Fruit fly (Drosophila melanogaster): ENCODE measurements around the gene Muc68Ca.

The Muc68Ca gene

DNA sequence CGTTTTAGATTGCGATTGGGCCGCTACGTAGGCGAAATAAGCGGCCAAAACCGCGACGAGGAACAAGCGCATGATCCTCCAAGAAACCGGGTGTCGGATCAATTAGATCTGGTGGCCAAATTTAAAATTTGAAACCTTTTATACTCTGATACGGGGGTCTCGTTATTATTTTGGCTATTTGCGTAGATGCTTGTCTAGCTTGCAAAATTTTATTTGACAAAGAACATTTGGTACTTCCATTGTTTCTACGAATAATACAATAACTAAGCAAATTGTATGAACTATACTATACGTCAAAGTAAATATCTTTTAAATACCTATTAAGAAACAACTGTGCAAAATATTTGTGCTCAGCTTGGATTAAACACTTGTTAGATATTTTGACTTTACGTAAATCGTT is at the start of gene Muc68Ca:
Muc68Ca (minus strand) TSS at position 101 of the 400 bp plus-strand sequence.
- no peak for TF ChIP-seq Myc (optimal IDR thresholded peaks at IDR 0.05)
- TF ChIP-seq psq (optimal IDR thresholded peaks at IDR 0.05), result no peak
- no peak for TF ChIP-seq h (optimal IDR thresholded peaks at IDR 0.05)
- no peak for TF ChIP-seq ttk (optimal IDR thresholded peaks at IDR 0.05)
- no peak for TF ChIP-seq insv (optimal IDR thresholded peaks at IDR 0.05)
- TF ChIP-seq Sin3A (optimal IDR thresholded peaks at IDR 0.05), result no peak

dm6 chr3L:11656189-11656588 is 36.3 kb upstream of the Muc68Ca start:
- TF ChIP-seq Myc (optimal IDR thresholded peaks at IDR 0.05), result no peak
- no peak for TF ChIP-seq insv (optimal IDR thresholded peaks at IDR 0.05)
- no peak for TF ChIP-seq psq (optimal IDR thresholded peaks at IDR 0.05)
- TF ChIP-seq h (optimal IDR thresholded peaks at IDR 0.05), result no peak
- TF ChIP-seq ttk (optimal IDR thresholded peaks at IDR 0.05), result no peak
- no peak for TF ChIP-seq Sin3A (optimal IDR thresholded peaks at IDR 0.05)

dm6 chr3L:11648410-11648809 is 28.5 kb upstream of the Muc68Ca start, which contains the start of the genes RIOK1 and Polr3H:
Gene RIOK1, minus strand, starts transcription at chr3L:11648474.
Gene Polr3H, plus strand, starts transcription at chr3L:11648756.
- no peak for TF ChIP-seq Sin3A (optimal IDR thresholded peaks at IDR 0.05)
- no peak for TF ChIP-seq Myc (optimal IDR thresholded peaks at IDR 0.05)
- TF ChIP-seq psq (optimal IDR thresholded peaks at IDR 0.05), result no peak
- TF ChIP-seq insv (optimal IDR thresholded peaks at IDR 0.05), result no peak
- TF ChIP-seq ttk (optimal IDR thresholded peaks at IDR 0.05), result no peak
- TF ChIP-seq h (optimal IDR thresholded peaks at IDR 0.05), result no peak

DNA sequence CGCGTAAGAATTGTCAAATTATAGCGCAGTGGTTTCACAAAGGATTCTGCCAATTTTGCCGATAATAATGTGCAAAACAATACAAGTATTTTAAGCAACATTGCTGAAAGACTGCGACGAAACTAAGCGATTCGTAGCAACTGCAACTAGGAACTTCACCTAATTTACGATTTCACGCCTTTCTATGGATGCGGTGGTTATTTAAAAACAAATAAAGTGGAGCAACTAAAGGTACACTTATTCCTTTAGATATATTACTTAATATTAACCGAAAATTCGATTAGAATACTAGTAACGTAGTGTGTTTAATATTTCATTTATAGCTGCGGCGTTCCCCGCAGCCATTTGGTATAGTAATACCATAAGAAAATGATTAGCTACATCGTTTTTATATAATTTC is 26.0 kb upstream of the Muc68Ca start, which contains the start of gene CG6071:
CG6071 (minus strand) TSS at position 101 of the 400 bp plus-strand sequence.
- TF ChIP-seq Myc (optimal IDR thresholded peaks at IDR 0.05), result no peak
- TF ChIP-seq insv (optimal IDR thresholded peaks at IDR 0.05), result no peak
- TF ChIP-seq ttk (optimal IDR thresholded peaks at IDR 0.05), result no peak
- TF ChIP-seq Sin3A (optimal IDR thresholded peaks at IDR 0.05), result no peak
- no peak for TF ChIP-seq h (optimal IDR thresholded peaks at IDR 0.05)
- no peak for TF ChIP-seq psq (optimal IDR thresholded peaks at IDR 0.05)

- no peak for TF ChIP-seq Sin3A (optimal IDR thresholded peaks at IDR 0.05)
Observed at dm6 chr3L:11636829-11637228, 16.9 kb upstream of the Muc68Ca start.

DNA sequence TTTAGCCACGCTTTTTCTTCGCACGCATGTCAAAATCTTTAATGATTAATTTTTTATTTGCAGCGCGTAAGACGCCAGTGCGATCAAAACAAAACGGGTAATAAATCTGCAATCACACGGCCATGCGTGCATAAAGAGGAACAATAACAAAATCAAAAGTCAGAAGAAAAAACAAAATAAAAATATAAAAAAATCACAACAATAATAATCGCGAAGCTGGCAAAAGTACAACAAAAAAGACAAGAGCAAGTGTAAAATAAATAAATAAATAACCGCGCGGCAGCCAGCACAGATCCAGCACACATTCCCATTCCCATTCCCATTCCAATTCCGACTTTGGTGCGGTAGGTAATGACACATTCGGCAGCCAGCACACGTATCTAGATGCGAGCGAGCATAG is 14.7 kb upstream of the Muc68Ca start:
- TF ChIP-seq ttk (optimal IDR thresholded peaks at IDR 0.05) (no peak), h (optimal IDR thresholded peaks at IDR 0.05) (no peak), Sin3A (optimal IDR thresholded peaks at IDR 0.05) (no peak), psq (optimal IDR thresholded peaks at IDR 0.05) (no peak), insv (optimal IDR thresholded peaks at IDR 0.05) (no peak), Myc (optimal IDR thresholded peaks at IDR 0.05) (no peak)

DNA sequence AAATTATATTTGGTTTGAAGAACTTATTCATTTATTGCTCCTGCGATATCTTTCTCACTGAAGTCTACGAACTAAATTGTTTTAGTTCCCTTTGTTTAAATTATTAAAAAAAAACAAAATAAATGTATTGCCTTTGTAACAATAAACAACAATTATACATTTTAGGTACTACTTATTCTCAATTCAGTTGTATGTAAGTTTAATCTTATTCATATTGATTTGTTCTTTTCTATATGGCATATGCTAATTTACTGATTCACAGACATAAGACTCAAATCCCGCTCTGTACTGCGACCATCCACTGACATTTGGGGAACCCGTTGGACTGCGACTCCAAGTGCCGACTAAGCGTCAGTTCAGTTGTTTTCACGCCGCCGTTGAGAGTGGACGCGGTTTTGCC is 11.2 kb upstream of the Muc68Ca start, which contains the start of gene CG32091:
CG32091 (plus strand) TSS at position 301 of the 400 bp plus-strand sequence.
- TF ChIP-seq Sin3A (optimal IDR thresholded peaks at IDR 0.05) (no peak), ttk (optimal IDR thresholded peaks at IDR 0.05) (no peak), h (optimal IDR thresholded peaks at IDR 0.05) (no peak), insv (optimal IDR thresholded peaks at IDR 0.05) (no peak), Myc (optimal IDR thresholded peaks at IDR 0.05) (no peak), psq (optimal IDR thresholded peaks at IDR 0.05) (no peak)

dm6 chr3L:11630684-11631083 is 10.8 kb upstream of the Muc68Ca start:
- TF ChIP-seq ttk (optimal IDR thresholded peaks at IDR 0.05) (no peak), Sin3A (optimal IDR thresholded peaks at IDR 0.05) (no peak), insv (optimal IDR thresholded peaks at IDR 0.05) (no peak), psq (optimal IDR thresholded peaks at IDR 0.05) (no peak), h (optimal IDR thresholded peaks at IDR 0.05) (no peak), Myc (optimal IDR thresholded peaks at IDR 0.05) (no peak)

DNA sequence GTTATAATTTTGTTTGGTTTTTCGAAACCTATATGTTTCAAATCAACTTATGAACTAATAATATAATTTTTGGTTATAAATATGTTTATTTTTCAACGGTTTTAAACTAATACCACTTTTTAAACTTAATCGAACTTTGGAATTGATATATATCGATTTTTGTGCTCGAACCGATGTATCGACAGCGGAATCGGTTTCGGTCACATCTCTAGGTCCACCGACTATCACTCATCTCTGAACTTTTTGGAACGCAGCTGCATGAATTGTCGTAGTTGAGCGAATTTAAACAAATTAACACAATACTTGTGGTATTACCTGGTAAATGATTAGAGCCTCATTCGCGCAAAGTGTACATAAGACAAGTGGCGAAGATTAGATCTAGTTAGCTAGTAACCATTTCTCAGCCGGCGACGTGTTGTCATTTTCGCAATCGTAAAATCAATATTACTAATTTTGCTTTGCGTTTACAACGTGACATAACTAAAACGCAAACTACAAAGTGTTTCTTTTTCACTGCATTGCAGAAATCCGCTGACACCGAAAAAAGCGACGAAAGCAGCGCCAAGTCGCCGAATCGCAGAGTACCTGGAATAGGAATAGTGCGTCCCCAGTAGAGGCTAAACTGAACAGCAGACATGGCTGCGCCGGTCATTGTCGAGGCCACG is 8.1 kb upstream of the Muc68Ca start, which contains the start of gene Apt1:
Apt1 (plus strand) TSS at position 219 of the 665 bp plus-strand sequence.
- TF ChIP-seq h (optimal IDR thresholded peaks at IDR 0.05), result no peak
- no peak for TF ChIP-seq insv (optimal IDR thresholded peaks at IDR 0.05)
- no peak for TF ChIP-seq Sin3A (optimal IDR thresholded peaks at IDR 0.05)
- no peak for TF ChIP-seq psq (optimal IDR thresholded peaks at IDR 0.05)
- no peak for TF ChIP-seq ttk (optimal IDR thresholded peaks at IDR 0.05)
- TF ChIP-seq Myc (optimal IDR thresholded peaks at IDR 0.05), result no peak

DNA sequence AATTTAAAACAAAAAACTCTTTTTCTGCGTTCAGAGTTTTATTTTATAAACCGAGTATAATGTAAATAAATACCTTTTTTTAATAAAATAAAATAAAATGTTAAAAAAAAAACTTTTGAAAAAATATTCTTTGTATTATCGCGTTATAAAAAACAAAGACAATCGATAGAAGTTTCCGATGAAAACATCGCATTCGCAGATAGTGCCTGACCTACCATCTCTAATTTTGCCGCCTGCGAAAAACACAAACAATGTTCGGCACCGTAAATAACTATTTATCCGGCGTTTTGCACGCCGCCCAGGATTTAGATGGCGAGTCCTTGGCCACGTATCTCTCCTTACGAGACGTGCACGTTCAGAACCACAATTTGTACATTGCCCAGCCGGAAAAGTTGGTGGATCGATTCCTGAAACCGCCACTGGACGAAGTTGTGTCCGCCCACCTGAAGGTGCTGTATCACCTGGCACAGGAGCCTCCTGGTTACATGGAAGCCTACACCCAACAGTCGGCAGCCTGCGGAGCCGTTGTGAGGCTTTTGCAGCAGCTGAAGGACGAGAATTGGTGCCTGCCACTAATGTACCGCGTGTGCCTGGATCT is 6.4 kb upstream of the Muc68Ca start, which contains the start of gene PCID2:
PCID2 (plus strand) TSS at position 213 of the 598 bp plus-strand sequence.
- no peak for TF ChIP-seq h (optimal IDR thresholded peaks at IDR 0.05)
- no peak for TF ChIP-seq ttk (optimal IDR thresholded peaks at IDR 0.05)
- TF ChIP-seq insv (optimal IDR thresholded peaks at IDR 0.05), result no peak
- no peak for TF ChIP-seq psq (optimal IDR thresholded peaks at IDR 0.05)
- TF ChIP-seq Myc (optimal IDR thresholded peaks at IDR 0.05), result no peak
- TF ChIP-seq Sin3A (optimal IDR thresholded peaks at IDR 0.05), result no peak

DNA sequence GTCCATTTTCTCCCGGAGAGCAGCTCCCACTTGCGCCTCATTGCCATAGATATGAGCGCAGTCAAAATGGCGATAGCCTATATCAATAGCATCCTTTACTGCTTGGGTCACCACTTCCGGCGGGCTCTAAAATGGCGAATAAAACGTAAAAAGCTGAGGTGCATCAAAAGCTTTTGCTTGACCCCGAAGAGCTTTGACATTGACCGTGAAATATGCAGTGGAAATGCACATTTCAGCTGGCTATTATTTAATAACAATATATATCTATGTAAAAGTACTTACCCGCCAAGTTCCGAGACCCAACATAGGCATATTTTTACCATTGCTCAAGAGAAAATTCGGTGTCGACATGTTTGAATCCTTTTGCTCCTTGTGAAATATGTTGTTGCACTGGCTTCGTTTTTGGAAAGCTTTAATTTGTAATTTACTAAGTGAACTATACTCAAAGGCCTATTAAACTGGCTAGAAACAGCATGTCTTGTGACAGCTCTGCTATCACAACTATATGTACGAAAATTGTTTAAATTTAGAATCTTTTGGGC is 5.8 kb upstream of the Muc68Ca start, which contains the start of gene CG6083:
CG6083 (minus strand) TSS at position 492 of the 542 bp plus-strand sequence.
- TF ChIP-seq insv (optimal IDR thresholded peaks at IDR 0.05), result no peak
- no peak for TF ChIP-seq ttk (optimal IDR thresholded peaks at IDR 0.05)
- TF ChIP-seq Sin3A (optimal IDR thresholded peaks at IDR 0.05), result no peak
- TF ChIP-seq h (optimal IDR thresholded peaks at IDR 0.05), result no peak
- TF ChIP-seq Myc (optimal IDR thresholded peaks at IDR 0.05), result no peak
- TF ChIP-seq psq (optimal IDR thresholded peaks at IDR 0.05), result no peak

DNA sequence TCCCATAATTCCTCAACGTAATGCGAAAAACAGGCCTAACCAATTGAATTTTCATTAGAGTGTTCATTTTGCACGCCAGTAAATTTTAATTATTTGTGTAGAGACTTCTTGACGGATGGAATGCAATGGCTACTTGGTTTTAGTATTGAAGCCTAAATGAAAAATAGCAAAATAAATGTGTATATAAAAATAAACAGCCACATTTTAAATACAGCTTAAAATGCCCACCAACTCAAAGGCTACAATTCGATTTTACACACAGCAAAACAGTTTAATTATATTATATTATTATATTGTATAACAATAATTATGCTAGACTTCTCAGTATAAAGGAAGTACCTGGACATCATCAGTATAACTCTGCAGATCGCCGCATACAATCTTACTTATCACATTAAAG is 4.4 kb upstream of the Muc68Ca start, which contains the start of gene Akr1B:
Akr1B (minus strand) TSS at position 101 of the 400 bp plus-strand sequence.
- TF ChIP-seq h (optimal IDR thresholded peaks at IDR 0.05) (no peak), Sin3A (optimal IDR thresholded peaks at IDR 0.05) (no peak), insv (optimal IDR thresholded peaks at IDR 0.05) (no peak), Myc (optimal IDR thresholded peaks at IDR 0.05) (no peak), psq (optimal IDR thresholded peaks at IDR 0.05) (no peak)

All from Kc167 (cell line).